Fruit fly (Drosophila melanogaster) whole organism, embryonic: ENCODE measurements around the gene CG5861.

Experiments
- BEAF-32 ChIP-seq: fragments of 200-800 bp; sonication (Bioruptor generic); optimal IDR thresholded peaks from 3 replicates; lab custom pipeline; 2017; ENCODE audit warnings: missing biosample characterization, missing genetic modification characterization, mild to moderate bottlenecking, moderate library complexity, missing genetic modification reagents
- Bteb2 ChIP-seq: fragments of 200-800 bp; sonication (Bioruptor generic); optimal IDR thresholded peaks from 2 replicates; lab custom pipeline; 2016; ENCODE audit warnings: missing biosample characterization, missing genetic modification characterization
- CG10321 ChIP-seq: fragments of 200-800 bp; sonication (Bioruptor generic); IDR thresholded peaks from 2 replicates; pipeline ENCODE4 v1.3.6; 2022; ENCODE audit warnings: missing biosample characterization, missing genetic modification characterization
- CG10959 ChIP-seq: fragments of 200-800 bp; sonication (Bioruptor generic); IDR thresholded peaks from 2 replicates; pipeline ENCODE4 v1.3.6; 2022; ENCODE audit warnings: missing biosample characterization, missing genetic modification characterization
- CG13775 ChIP-seq: fragments of 200-800 bp; sonication (Bioruptor generic); optimal IDR thresholded peaks from 3 replicates; lab custom pipeline; 2017; ENCODE audit warnings: missing biosample characterization, mild to moderate bottlenecking, missing genetic modification characterization
- CG14710 ChIP-seq: fragments of 200-800 bp; sonication (Bioruptor generic); optimal IDR thresholded peaks from 3 replicates; lab custom pipeline; 2019; ENCODE audit warnings: missing biosample characterization, mild to moderate bottlenecking, missing genetic modification characterization, moderate library complexity
- CG15601 ChIP-seq: fragments of 200-800 bp; sonication (Bioruptor generic); optimal IDR thresholded peaks from 3 replicates; lab custom pipeline; 2019; ENCODE audit warnings: missing biosample characterization, mild to moderate bottlenecking, missing genetic modification characterization, moderate library complexity
- CG18262 ChIP-seq: fragments of 200-800 bp; optimal IDR thresholded peaks from 3 replicates; lab custom pipeline; 2019; ENCODE audit warnings: missing biosample characterization, mild to moderate bottlenecking, missing genetic modification characterization, moderate library complexity
- CG18599 ChIP-seq: fragments of 200-800 bp; sonication (Bioruptor generic); optimal IDR thresholded peaks from 3 replicates; lab custom pipeline; 2017; ENCODE audit warnings: missing biosample characterization, missing genetic modification characterization, mild to moderate bottlenecking, moderate library complexity, missing genetic modification reagents
- CG2678 ChIP-seq: fragments of 200-800 bp; sonication (Bioruptor generic); optimal IDR thresholded peaks from 3 replicates; lab custom pipeline; 2019; ENCODE audit warnings: missing biosample characterization, mild to moderate bottlenecking, missing genetic modification characterization, moderate library complexity
- CG2875 ChIP-seq: fragments of 200-800 bp; sonication (Bioruptor generic); optimal IDR thresholded peaks from 2 replicates; lab custom pipeline; 2017; ENCODE audit warnings: missing biosample characterization, mild to moderate bottlenecking, missing genetic modification characterization, missing genetic modification reagents
- CG31365 ChIP-seq: fragments of 200-800 bp; sonication (Bioruptor generic); optimal IDR thresholded peaks from 2 replicates; lab custom pipeline; 2018; ENCODE audit warnings: missing biosample characterization, mild to moderate bottlenecking, missing genetic modification characterization
- CG31388 ChIP-seq: fragments of 200-800 bp; sonication (Bioruptor generic); optimal IDR thresholded peaks from 2 replicates; lab custom pipeline; 2016; ENCODE audit warnings: missing biosample characterization, missing genetic modification characterization
- CG32532 ChIP-seq: fragments of 200-800 bp; sonication (Bioruptor generic); IDR thresholded peaks from 2 replicates; pipeline ENCODE4 v1.3.6; 2022; ENCODE audit warnings: missing biosample characterization, missing genetic modification characterization
- CG33213 ChIP-seq: fragments of 200-800 bp; sonication (Bioruptor generic); optimal IDR thresholded peaks from 3 replicates; lab custom pipeline; 2016; ENCODE audit warnings: missing biosample characterization, missing genetic modification characterization
- CG33557 ChIP-seq: fragments of 200-800 bp; sonication (Bioruptor generic); optimal IDR thresholded peaks from 2 replicates; lab custom pipeline; 2019; ENCODE audit warnings: missing biosample characterization, mild to moderate bottlenecking, missing genetic modification characterization, moderate library complexity
- CG34224 ChIP-seq: fragments of 200-800 bp; sonication (Bioruptor generic); IDR thresholded peaks from 3 replicates; pipeline ENCODE4 v1.3.6; 2022; ENCODE audit warnings: missing biosample characterization, missing genetic modification characterization; ENCODE audit not compliant: partially characterized antibody
- CG34422 ChIP-seq: fragments of 200-800 bp; sonication (Bioruptor generic); IDR thresholded peaks from 3 replicates; pipeline ENCODE4 v1.3.6; 2022; ENCODE audit warnings: missing biosample characterization, missing genetic modification characterization
- CG6175 ChIP-seq: fragments of 200-800 bp; sonication (Bioruptor generic); IDR thresholded peaks from 3 replicates; pipeline ENCODE4 v1.3.6; 2022; ENCODE audit warnings: missing biosample characterization, missing genetic modification characterization
- CG7928 ChIP-seq: fragments of 200-800 bp; sonication (Bioruptor generic); optimal IDR thresholded peaks from 2 replicates; lab custom pipeline; 2017; ENCODE audit warnings: missing biosample characterization, mild to moderate bottlenecking, missing genetic modification characterization
- CG7963 ChIP-seq: fragments of 200-800 bp; sonication (Bioruptor generic); IDR thresholded peaks from 3 replicates; pipeline ENCODE4 v1.3.6; 2022; ENCODE audit warnings: missing biosample characterization, missing genetic modification characterization; ENCODE audit not compliant: partially characterized antibody
- Camta ChIP-seq: fragments of 200-800 bp; sonication (Bioruptor generic); optimal IDR thresholded peaks from 2 replicates; lab custom pipeline; 2016; ENCODE audit warnings: missing biosample characterization, missing genetic modification characterization
- Chrac-16 ChIP-seq: fragments of 200-800 bp; sonication (Bioruptor generic); optimal IDR thresholded peaks from 3 replicates; lab custom pipeline; 2016; ENCODE audit warnings: missing biosample characterization, missing genetic modification characterization
- Dll ChIP-seq: fragments of 200-800 bp; sonication (Bioruptor generic); IDR thresholded peaks from 4 replicates; pipeline ENCODE4 v1.3.6; 2022; ENCODE audit warnings: missing biosample characterization, missing genetic modification characterization; ENCODE audit not compliant: partially characterized antibody
- Doc2 ChIP-seq: fragments of 200-800 bp; sonication (Bioruptor generic); IDR thresholded peaks from 2 replicates; pipeline ENCODE4 v1.3.6; 2022; ENCODE audit warnings: missing biosample characterization, missing genetic modification characterization
- Gsc ChIP-seq: fragments of 200-800 bp; sonication (Bioruptor generic); IDR thresholded peaks from 2 replicates; pipeline ENCODE4 v1.3.6; 2022; ENCODE audit warnings: missing biosample characterization, missing genetic modification characterization
- HHEX ChIP-seq: fragments of 200-800 bp; sonication (Bioruptor generic); optimal IDR thresholded peaks from 3 replicates; lab custom pipeline; 2017; ENCODE audit warnings: missing biosample characterization, mild to moderate bottlenecking, missing genetic modification characterization, missing genetic modification reagents
- Myb ChIP-seq: fragments of 200-800 bp; sonication (Bioruptor generic); optimal IDR thresholded peaks from 2 replicates; lab custom pipeline; 2016; ENCODE audit warnings: missing biosample characterization, missing genetic modification characterization
- Oaz ChIP-seq: fragments of 200-800 bp; sonication (Bioruptor generic); IDR thresholded peaks from 2 replicates; pipeline ENCODE4 v1.3.6; 2022; ENCODE audit warnings: missing biosample characterization, missing genetic modification characterization
- Ravus ChIP-seq: fragments of 200-800 bp; sonication (Bioruptor generic); IDR thresholded peaks from 2 replicates; pipeline ENCODE4 v1.3.6; 2022; ENCODE audit warnings: missing biosample characterization, missing genetic modification characterization
- bsh ChIP-seq, 2 experiments: fragments of 200-800 bp; sonication (Bioruptor generic); optimal IDR thresholded peaks; 2 replicates each; lab custom pipeline; 2017 to 2018; ENCODE audit warnings: mild to moderate bottlenecking in 2 of 2, missing biosample characterization in 2 of 2, missing genetic modification characterization in 2 of 2, moderate library complexity in 1 of 2
- cato ChIP-seq: fragments of 200-800 bp; sonication (Bioruptor generic); optimal IDR thresholded peaks from 2 replicates; lab custom pipeline; 2016; ENCODE audit warnings: missing biosample characterization, missing genetic modification characterization, borderline replicate concordance
- crol ChIP-seq: fragments of 200-800 bp; sonication (Bioruptor generic); IDR thresholded peaks from 2 replicates; pipeline ENCODE4 v1.3.6; 2022; ENCODE audit warnings: missing biosample characterization, missing genetic modification characterization
- dmrt11E ChIP-seq: fragments of 200-800 bp; sonication (Bioruptor generic); optimal IDR thresholded peaks from 3 replicates; lab custom pipeline; 2018; ENCODE audit warnings: missing biosample characterization, mild to moderate bottlenecking, missing genetic modification characterization, moderate library complexity
- exex ChIP-seq: fragments of 200-800 bp; sonication (Bioruptor generic); optimal IDR thresholded peaks from 4 replicates; lab custom pipeline; 2018; ENCODE audit warnings: missing biosample characterization, mild to moderate bottlenecking, missing genetic modification characterization, moderate library complexity
- fd3F ChIP-seq: fragments of 200-800 bp; sonication (Bioruptor generic); optimal IDR thresholded peaks from 2 replicates; lab custom pipeline; 2018; ENCODE audit warnings: missing biosample characterization, mild to moderate bottlenecking, missing genetic modification characterization, moderate library complexity
- fru ChIP-seq: fragments of >200 bp; optimal IDR thresholded peaks from 2 replicates; lab custom pipeline; 2017
- hkb ChIP-seq, 2 experiments: fragments of 200-800 bp in 1 of 2; fragments of >200 bp in 1 of 2; sonication (Bioruptor generic) in 1 of 2; IDR thresholded peaks in 1 of 2; optimal IDR thresholded peaks in 1 of 2; 2 replicates each; pipeline versions ENCODE4 v1.3.6 to Lab custom; 2017 to 2022; ENCODE audit warnings: missing biosample characterization in 1 of 2, missing genetic modification characterization in 1 of 2
- lab ChIP-seq: fragments of 200-800 bp; sonication (Bioruptor generic); optimal IDR thresholded peaks from 3 replicates; lab custom pipeline; 2017; ENCODE audit warnings: missing biosample characterization, missing genetic modification characterization, mild to moderate bottlenecking, moderate library complexity, missing genetic modification reagents
- mam ChIP-seq: fragments of 200-800 bp; sonication (Bioruptor generic); optimal IDR thresholded peaks from 3 replicates; lab custom pipeline; 2016; ENCODE audit warnings: missing biosample characterization, missing genetic modification characterization
- mirr ChIP-seq: fragments of 200-800 bp; sonication (Bioruptor generic); optimal IDR thresholded peaks from 3 replicates; lab custom pipeline; 2018; ENCODE audit warnings: missing biosample characterization, mild to moderate bottlenecking, missing genetic modification characterization
- nom ChIP-seq: fragments of 200-800 bp; sonication (Bioruptor generic); optimal IDR thresholded peaks from 2 replicates; lab custom pipeline; 2017; ENCODE audit warnings: missing biosample characterization, missing genetic modification characterization, mild to moderate bottlenecking, moderate library complexity, missing genetic modification reagents
- oc ChIP-seq: fragments of 200-800 bp; sonication (Bioruptor generic); optimal IDR thresholded peaks from 2 replicates; lab custom pipeline; 2018; ENCODE audit warnings: missing biosample characterization, mild to moderate bottlenecking, missing genetic modification characterization, moderate library complexity
- pita ChIP-seq: fragments of 200-800 bp; sonication (Bioruptor generic); optimal IDR thresholded peaks from 2 replicates; lab custom pipeline; 2017; ENCODE audit warnings: missing biosample characterization, mild to moderate bottlenecking, missing genetic modification characterization
- scrt ChIP-seq: fragments of 200-800 bp; sonication (Bioruptor generic); optimal IDR thresholded peaks from 2 replicates; lab custom pipeline; 2018; ENCODE audit warnings: missing biosample characterization, mild to moderate bottlenecking, missing genetic modification characterization, moderate library complexity
- wor ChIP-seq: fragments of 200-800 bp; sonication (Bioruptor generic); IDR thresholded peaks from 2 replicates; pipeline ENCODE4 v1.3.6; 2022; ENCODE audit warnings: missing biosample characterization, missing genetic modification characterization
- yki ChIP-seq: fragments of >200 bp; optimal IDR thresholded peaks from 3 replicates; lab custom pipeline; 2018
- zen ChIP-seq: fragments of 200-800 bp; sonication (Bioruptor generic); optimal IDR thresholded peaks from 3 replicates; lab custom pipeline; 2018; ENCODE audit warnings: missing biosample characterization, mild to moderate bottlenecking, missing genetic modification characterization, moderate library complexity

The CG5861 gene

DNA sequence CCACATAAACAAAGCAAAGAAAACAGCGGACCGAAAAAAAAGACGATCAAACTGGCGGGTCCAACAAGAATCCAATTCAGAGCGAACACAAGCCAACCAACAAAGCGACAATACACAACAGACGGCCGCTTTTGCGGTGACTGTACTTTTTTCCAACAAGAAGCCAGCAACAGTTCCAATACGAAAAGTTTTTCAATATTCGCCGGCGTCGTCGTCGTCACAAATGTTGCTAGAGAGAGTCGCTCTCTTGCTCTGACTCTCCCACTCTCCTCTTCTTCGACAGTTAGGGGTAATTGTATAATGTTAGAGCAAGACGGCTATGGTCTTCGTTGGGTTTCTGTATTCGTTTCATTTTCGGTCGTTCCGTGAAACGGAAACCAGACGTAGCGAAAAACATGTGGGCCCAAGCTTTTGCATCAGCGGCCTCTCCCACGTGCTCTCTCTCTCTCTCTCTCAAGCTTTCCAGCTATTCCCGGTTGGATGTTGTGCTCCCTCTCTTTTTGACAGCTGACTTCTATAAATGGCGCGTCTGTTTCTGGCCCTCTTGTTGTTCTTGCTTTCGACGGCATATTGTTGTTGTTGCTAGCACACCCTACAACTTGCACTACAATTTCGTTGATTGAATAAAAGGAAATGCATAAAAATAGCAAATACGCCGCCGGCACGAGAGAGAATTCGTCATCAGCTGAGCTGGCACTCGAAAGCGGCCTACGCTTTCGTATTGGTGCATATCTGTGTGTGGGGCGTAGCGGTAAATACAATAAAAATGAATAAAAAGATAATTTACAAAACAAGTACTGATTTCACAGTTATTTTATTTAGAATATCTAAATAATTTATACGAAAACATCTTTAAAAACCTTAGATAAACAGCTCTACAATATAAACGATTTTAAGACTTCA is 37.6 kb downstream of the CG5861 start (continued):
- no peak for TF ChIP-seq hkb (optimal IDR thresholded peaks at IDR 0.05; lab: Kevin White, UChicago)
- TF ChIP-seq hkb (GFP tag; IDR thresholded peaks at IDR 0.05; lab: Robert Waterston, UW), result no peak
- TF ChIP-seq Gsc (GFP tag; lab: Robert Waterston, UW), result no peak
- TF ChIP-seq CG2875 (GFP tag; lab: Kevin White, UChicago), result peak; percentile 88
- TF ChIP-seq CG15601 (tag; lab: Kevin White, UChicago), result peak; percentile 77
- TF ChIP-seq HHEX, result peak; percentile 93
- no peak for TF ChIP-seq fd3F (GFP tag; lab: Kevin White, UChicago)
- TF ChIP-seq CG18262 (tag; lab: Kevin White, UChicago), result peak; percentile 37
- TF ChIP-seq CG33213 (GFP tag; lab: Kevin White, UChicago), result peak; percentile 22
- TF ChIP-seq CG33557 (GFP tag; lab: Kevin White, UChicago), result peak; percentile 56
- peak; percentile 46 for TF ChIP-seq yki (lab: Kevin White, UChicago)
- peak; percentile 90 for TF ChIP-seq CG18599 (GFP tag; lab: Kevin White, UChicago)
- peak; percentile 96 for TF ChIP-seq lab (GFP tag; lab: Kevin White, UChicago)
- peak; percentile 57 to 60 for TF ChIP-seq bsh (GFP tag; optimal IDR thresholded peaks at IDR 0.05; lab: Kevin White, UChicago)
- no peak for TF ChIP-seq mam (GFP tag; lab: Kevin White, UChicago)
- no peak for TF ChIP-seq Chrac-16 (GFP tag; lab: Kevin White, UChicago)
- peak; percentile 96 for TF ChIP-seq mirr
- peak; percentile 67 for TF ChIP-seq exex (tag; lab: Kevin White, UChicago)
- no peak for TF ChIP-seq cato (GFP tag; lab: Kevin White, UChicago)
- no peak for TF ChIP-seq Dll (GFP tag; lab: Robert Waterston, UW)
- peak; percentile 25 for TF ChIP-seq CG14710 (tag; lab: Kevin White, UChicago)
- peak; percentile 28 for TF ChIP-seq Bteb2 (GFP tag; lab: Kevin White, UChicago)
- TF ChIP-seq CG10959 (GFP tag; lab: Robert Waterston, UW), result no peak
- TF ChIP-seq CG34422 (GFP tag; lab: Robert Waterston, UW), result no peak
- peak; percentile 54 for TF ChIP-seq oc (tag; lab: Kevin White, UChicago)
- TF ChIP-seq Ravus (GFP tag; lab: Robert Waterston, UW), result no peak
- no peak for TF ChIP-seq CG7928 (GFP tag; lab: Kevin White, UChicago)
- TF ChIP-seq pita, result no peak
- no peak for TF ChIP-seq CG7963 (GFP tag; lab: Robert Waterston, UW)
- peak; percentile 53 for TF ChIP-seq CG13775
- TF ChIP-seq Myb (GFP tag; lab: Kevin White, UChicago), result no peak
- TF ChIP-seq Camta, result no peak
- TF ChIP-seq Oaz, result no peak
- TF ChIP-seq CG6175 (GFP tag; lab: Robert Waterston, UW), result no peak
- no peak for TF ChIP-seq dmrt11E (tag; lab: Kevin White, UChicago)
- TF ChIP-seq wor (GFP tag; lab: Robert Waterston, UW), result no peak
- TF ChIP-seq CG10321, result no peak
- TF ChIP-seq nom (GFP tag; lab: Kevin White, UChicago), result peak; percentile 88
- TF ChIP-seq CG32532 (GFP tag; lab: Robert Waterston, UW), result no peak
- TF ChIP-seq crol, result no peak
- TF ChIP-seq BEAF-32, result no peak
- no peak for TF ChIP-seq Doc2 (GFP tag; lab: Robert Waterston, UW)
- no peak for TF ChIP-seq zen
- no peak for TF ChIP-seq CG34224 (GFP tag; lab: Robert Waterston, UW)
- TF ChIP-seq CG31388 (GFP tag; lab: Kevin White, UChicago), result no peak
- TF ChIP-seq scrt (GFP tag; lab: Kevin White, UChicago), result peak; percentile 94
- TF ChIP-seq CG2678 (tag; lab: Kevin White, UChicago), result peak; percentile 66
- TF ChIP-seq CG31365 (tag; lab: Kevin White, UChicago), result peak; percentile 88
- no peak for TF ChIP-seq fru
